Worm (Caenorhabditis elegans): Measurements from ENCODE around the gene nst-1.

DNA sequence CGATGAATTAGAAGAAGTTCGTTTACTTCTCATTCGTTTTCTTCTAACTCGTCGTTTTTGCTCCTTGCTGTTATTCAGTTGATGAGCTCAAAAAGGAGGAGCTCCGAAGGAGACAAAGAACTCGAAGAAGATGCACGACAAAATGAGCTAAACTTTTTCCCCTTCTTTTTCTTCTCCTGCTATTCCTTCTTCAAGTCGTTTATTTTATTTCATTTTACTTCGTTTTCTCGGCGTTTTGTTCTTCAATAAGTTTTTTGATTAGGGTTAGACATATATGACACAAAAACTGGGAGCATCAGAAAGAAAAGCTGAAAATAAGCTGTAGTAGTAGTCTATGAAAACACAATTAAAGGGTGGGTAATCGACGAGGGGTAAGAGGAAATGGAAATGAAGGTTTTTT is 29.0 kb upstream of the nst-1 start:
- TF ChIP-seq Y116A8C.19 (tag; optimal IDR thresholded peaks at IDR 0.05; ENCODE audit: borderline replicate concordance) (no peak), mdl-1 (tag; optimal IDR thresholded peaks at IDR 0.05) (no peak), unc-86 (tag; optimal IDR thresholded peaks at IDR 0.05) (no peak), sox-4 (tag; optimal IDR thresholded peaks at IDR 0.05) (no peak), unc-98 (GFP tag; IDR thresholded peaks at IDR 0.05) (no peak), ama-1 (optimal IDR thresholded peaks at IDR 0.05) (no peak)
